Fruit fly (Drosophila melanogaster) whole organism: ENCODE results near the gene CG43938.

Experiments
- pan ChIP-seq: fragments of >200 bp; optimal IDR thresholded peaks from 2 replicates; lab custom pipeline; 2017
- usp ChIP-seq: fragments of >200 bp; optimal IDR thresholded peaks from 2 replicates; lab custom pipeline; 2017; ENCODE audit warnings: missing biosample characterization, missing genetic modification characterization, mixed read lengths

dm6 chr3L:21130839-21131410, 9.5 kb downstream of the CG43938 start, which contains the start of gene ko:
- TF ChIP-seq usp (GFP tag; lab: Kevin White, UChicago) (no peak), pan (no peak)
